Worm (Caenorhabditis elegans) whole organism, mixed stage, embryonic: ENCODE data around the gene col-92.

Experiments used
- M03D4.4 ChIP-seq: sonication (generic microtip); optimal IDR thresholded peaks from 2 replicates; lab custom pipeline; 2017; ENCODE audit warnings: mild to moderate bottlenecking, missing genetic modification characterization, missing compliant biosample characterization
- bed-3 ChIP-seq: fragments of 200-800 bp; sonication (Bioruptor generic); optimal IDR thresholded peaks from 3 replicates; lab custom pipeline; 2018; ENCODE audit warnings: mild to moderate bottlenecking, missing genetic modification characterization, moderate library complexity, missing compliant biosample characterization
- blmp-1 ChIP-seq: fragments of 150-350 bp; optimal IDR thresholded peaks from 2 replicates; lab custom pipeline; 2014; ENCODE audit warnings: missing biosample characterization, missing genetic modification characterization
- ceh-39 ChIP-seq: fragments of 150-350 bp; optimal IDR thresholded peaks from 2 replicates; lab custom pipeline; 2014; ENCODE audit warnings: missing biosample characterization, missing genetic modification characterization
- ceh-43 ChIP-seq: fragments of 200-800 bp; sonication (Bioruptor generic); optimal IDR thresholded peaks from 2 replicates; lab custom pipeline; 2018; ENCODE audit warnings: mild to moderate bottlenecking, missing genetic modification characterization, moderate library complexity, missing compliant biosample characterization
- ces-1 ChIP-seq: fragments of 150-350 bp; optimal IDR thresholded peaks from 2 replicates; lab custom pipeline; 2014; ENCODE audit warnings: missing biosample characterization, missing genetic modification reagents, missing genetic modification characterization
- drap-1 ChIP-seq: fragments of 200-800 bp; sonication (Bioruptor generic); optimal IDR thresholded peaks from 3 replicates; lab custom pipeline; 2018; ENCODE audit warnings: mild to moderate bottlenecking, missing genetic modification characterization, missing compliant biosample characterization
- elt-1 ChIP-seq: sonication (generic microtip); optimal IDR thresholded peaks from 2 replicates; lab custom pipeline; 2017; ENCODE audit warnings: missing genetic modification characterization, mild to moderate bottlenecking, missing compliant biosample characterization, antibody characterized with exemption, moderate library complexity, borderline replicate concordance; ENCODE audit not compliant: insufficient read depth
- elt-3 ChIP-seq: fragments of 150-350 bp; optimal IDR thresholded peaks from 2 replicates; lab custom pipeline; 2014; ENCODE audit warnings: missing biosample characterization, missing genetic modification characterization
- flh-1 ChIP-seq: fragments of 200-800 bp; sonication (Bioruptor generic); optimal IDR thresholded peaks from 2 replicates; lab custom pipeline; 2018; ENCODE audit warnings: mild to moderate bottlenecking, missing genetic modification characterization, moderate library complexity, missing compliant biosample characterization
- ham-2 ChIP-seq: fragments of 200-800 bp; sonication (Bioruptor generic); optimal IDR thresholded peaks from 2 replicates; lab custom pipeline; 2018; ENCODE audit warnings: mild to moderate bottlenecking, missing genetic modification characterization, missing compliant biosample characterization
- hlh-1 ChIP-seq: fragments of 150-350 bp; optimal IDR thresholded peaks from 2 replicates; lab custom pipeline; 2014; ENCODE audit warnings: missing biosample characterization, missing genetic modification reagents, missing genetic modification characterization
- lin-13 ChIP-seq: fragments of 150-350 bp; optimal IDR thresholded peaks from 2 replicates; lab custom pipeline; 2014; ENCODE audit warnings: missing biosample characterization, missing genetic modification characterization
- lsy-2 ChIP-seq: fragments of 150-350 bp; optimal IDR thresholded peaks from 2 replicates; lab custom pipeline; 2014; ENCODE audit warnings: missing biosample characterization, missing genetic modification characterization
- mab-5 ChIP-seq: fragments of 150-350 bp; optimal IDR thresholded peaks from 2 replicates; lab custom pipeline; 2014; ENCODE audit warnings: missing biosample characterization, missing genetic modification characterization
- mep-1 ChIP-seq: fragments of 150-350 bp; optimal IDR thresholded peaks from 2 replicates; lab custom pipeline; 2017; ENCODE audit warnings: missing biosample characterization, missing genetic modification reagents, missing genetic modification characterization, inconsistent platforms
- mls-2 ChIP-seq: sonication (generic microtip); optimal IDR thresholded peaks from 2 replicates; lab custom pipeline; 2016; ENCODE audit warnings: mild to moderate bottlenecking, missing genetic modification characterization, moderate library complexity, missing compliant biosample characterization
- nhr-12 ChIP-seq: fragments of 150-350 bp; optimal IDR thresholded peaks from 2 replicates; lab custom pipeline; 2014; ENCODE audit warnings: missing biosample characterization, missing genetic modification characterization
- nhr-2 ChIP-seq: fragments of 150-350 bp; optimal IDR thresholded peaks from 2 replicates; lab custom pipeline; 2014; ENCODE audit warnings: missing biosample characterization, missing genetic modification characterization
- nhr-237 ChIP-seq: fragments of 150-350 bp; optimal IDR thresholded peaks from 2 replicates; lab custom pipeline; 2014; ENCODE audit warnings: missing biosample characterization, missing genetic modification characterization
- nhr-28 ChIP-seq: fragments of 150-350 bp; optimal IDR thresholded peaks from 2 replicates; lab custom pipeline; 2014; ENCODE audit warnings: missing biosample characterization, missing genetic modification characterization
- nhr-76 ChIP-seq: sonication (generic microtip); optimal IDR thresholded peaks from 2 replicates; lab custom pipeline; 2017; ENCODE audit warnings: missing biosample characterization, missing genetic modification characterization
- pha-4 ChIP-seq: fragments of 150-350 bp; optimal IDR thresholded peaks from 2 replicates; lab custom pipeline; 2018; ENCODE audit warnings: missing biosample characterization, missing genetic modification reagents, missing genetic modification characterization
- sem-2 ChIP-seq: fragments of 200-800 bp; sonication (Bioruptor generic); optimal IDR thresholded peaks from 2 replicates; lab custom pipeline; 2018; ENCODE audit warnings: mild to moderate bottlenecking, missing genetic modification characterization, missing compliant biosample characterization
- snpc-4 ChIP-seq: fragments of 150-350 bp; optimal IDR thresholded peaks from 2 replicates; lab custom pipeline; 2014; ENCODE audit warnings: missing biosample characterization, missing genetic modification characterization
- tbx-8 ChIP-seq: fragments of 200-800 bp; sonication (Bioruptor generic); optimal IDR thresholded peaks from 2 replicates; lab custom pipeline; 2018; ENCODE audit warnings: mild to moderate bottlenecking, missing genetic modification characterization, moderate library complexity, missing compliant biosample characterization
- unc-120 ChIP-seq: sonication (generic microtip); optimal IDR thresholded peaks from 2 replicates; lab custom pipeline; 2017; ENCODE audit warnings: missing genetic modification characterization, missing compliant biosample characterization; ENCODE audit not compliant: poor library complexity, severe bottlenecking
- unc-39 ChIP-seq: fragments of 150-350 bp; optimal IDR thresholded peaks from 2 replicates; lab custom pipeline; 2014; ENCODE audit warnings: missing biosample characterization, missing genetic modification characterization
- unc-62 ChIP-seq: fragments of 150-350 bp; optimal IDR thresholded peaks from 2 replicates; lab custom pipeline; 2014; ENCODE audit warnings: missing biosample characterization, missing genetic modification reagents, missing genetic modification characterization
- zip-8 ChIP-seq: fragments of 150-350 bp; optimal IDR thresholded peaks from 2 replicates; lab custom pipeline; 2014; ENCODE audit warnings: missing biosample characterization, missing genetic modification characterization
- ztf-11 ChIP-seq: fragments of 150-350 bp; optimal IDR thresholded peaks from 2 replicates; lab custom pipeline; 2014; ENCODE audit warnings: missing biosample characterization, missing genetic modification characterization

Gene col-92

DNA sequence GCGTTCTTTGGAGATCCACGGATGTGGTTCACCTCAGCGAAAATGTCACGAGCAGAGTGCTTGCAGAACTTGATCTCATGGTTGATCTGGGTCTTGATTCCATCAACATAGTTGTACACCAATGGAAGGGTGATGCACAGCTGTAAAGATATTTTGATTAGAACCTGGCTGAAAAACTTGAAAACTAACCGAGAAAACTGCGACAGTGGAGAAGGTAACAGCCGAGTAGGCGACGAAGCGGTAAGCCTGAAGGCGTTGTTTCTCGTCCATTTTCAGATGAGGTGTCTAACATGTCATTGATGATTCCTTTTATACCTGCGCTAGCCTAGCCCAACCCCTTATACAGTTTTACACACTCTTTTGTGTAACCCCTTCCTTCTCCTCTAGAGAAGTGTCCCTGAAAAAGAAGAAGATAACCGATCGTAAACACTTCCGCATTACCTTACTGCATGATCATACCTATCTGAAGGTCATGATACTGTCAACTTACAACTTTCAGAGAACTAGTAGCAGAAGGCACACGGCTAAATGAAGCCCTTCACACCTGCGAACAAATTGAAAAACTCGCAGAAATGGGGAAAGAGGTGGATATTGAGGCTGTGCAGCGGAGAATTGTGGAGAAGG, 4.6 kb upstream of the col-92 start, which contains the start of gene col-94:
Gene col-94, minus strand, starts transcription at position 313 of the 624 bp plus-strand sequence.
- TF ChIP-seq mep-1 (tag; lab: Kevin White, UChicago) (no peak), nhr-12 (tag; lab: Kevin White, UChicago) (no peak), snpc-4 (tag; lab: Kevin White, UChicago) (no peak), ces-1 (no peak), sem-2 (GFP tag; lab: Kevin White, UChicago) (no peak), elt-3 (no peak), ztf-11 (no peak), mab-5 (tag; lab: Kevin White, UChicago) (no peak), drap-1 (GFP tag; lab: Kevin White, UChicago) (no peak), ham-2 (GFP tag; lab: Kevin White, UChicago) (no peak), unc-120 (no peak), nhr-28 (tag; lab: Kevin White, UChicago) (no peak), mls-2 (no peak), ceh-39 (tag; lab: Kevin White, UChicago) (no peak), flh-1 (GFP tag; lab: Kevin White, UChicago) (no peak), unc-62 (GFP tag; lab: Kevin White, UChicago) (no peak), hlh-1 (tag; lab: Kevin White, UChicago) (no peak), nhr-237 (tag; lab: Kevin White, UChicago) (no peak), nhr-2 (tag; lab: Kevin White, UChicago) (no peak), elt-1 (tag; lab: Kevin White, UChicago) (no peak)

DNA sequence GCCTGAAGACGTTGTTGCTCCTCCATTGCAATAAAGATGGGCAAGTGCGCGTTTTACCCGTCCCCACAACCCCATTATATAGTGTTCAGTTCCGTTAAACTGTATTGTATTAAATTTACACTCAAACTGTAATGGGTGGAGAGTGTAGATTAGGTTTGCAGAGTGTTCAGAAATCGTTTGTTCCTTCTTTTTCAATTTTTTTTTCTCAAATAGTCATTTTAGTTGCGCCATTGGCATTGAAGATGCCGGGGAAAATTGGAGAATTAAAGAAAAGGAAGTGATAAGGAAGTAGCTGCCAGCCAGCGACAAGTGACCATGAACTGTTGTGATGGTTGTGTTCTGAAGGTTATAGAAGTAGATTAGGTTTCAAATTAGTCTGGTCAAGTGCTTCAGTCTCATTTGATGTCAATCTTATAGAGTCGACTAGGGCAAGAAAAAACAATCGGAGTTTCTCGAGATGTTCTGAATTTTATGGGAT, 2.5 kb upstream of the col-92 start, which contains the start of gene col-93:
Gene col-93, minus strand, starts transcription at position 51 of the 478 bp plus-strand sequence.
- no peak for TF ChIP-seq zip-8 (tag; lab: Kevin White, UChicago)
- no peak for TF ChIP-seq mab-5 (tag; lab: Kevin White, UChicago)
- no peak for TF ChIP-seq ceh-43 (GFP tag; lab: Kevin White, UChicago)
- no peak for TF ChIP-seq blmp-1 (tag; lab: Kevin White, UChicago)
- no peak for TF ChIP-seq bed-3

- TF ChIP-seq ceh-43 (GFP tag; lab: Kevin White, UChicago) (no peak), lsy-2 (no peak), unc-62 (GFP tag; lab: Kevin White, UChicago) (no peak), elt-3 (no peak)
Measured at ce11 chrIII:10981555-10981954, 1.5 kb downstream of the col-92 start.

ce11 chrIII:10976580-10976979, 6.5 kb downstream of the col-92 start:
- TF ChIP-seq lsy-2 (no peak), nhr-237 (tag; lab: Kevin White, UChicago) (no peak), nhr-76 (tag; lab: Kevin White, UChicago) (no peak), ceh-39 (tag; lab: Kevin White, UChicago) (no peak), tbx-8 (GFP tag; lab: Kevin White, UChicago) (no peak)

DNA sequence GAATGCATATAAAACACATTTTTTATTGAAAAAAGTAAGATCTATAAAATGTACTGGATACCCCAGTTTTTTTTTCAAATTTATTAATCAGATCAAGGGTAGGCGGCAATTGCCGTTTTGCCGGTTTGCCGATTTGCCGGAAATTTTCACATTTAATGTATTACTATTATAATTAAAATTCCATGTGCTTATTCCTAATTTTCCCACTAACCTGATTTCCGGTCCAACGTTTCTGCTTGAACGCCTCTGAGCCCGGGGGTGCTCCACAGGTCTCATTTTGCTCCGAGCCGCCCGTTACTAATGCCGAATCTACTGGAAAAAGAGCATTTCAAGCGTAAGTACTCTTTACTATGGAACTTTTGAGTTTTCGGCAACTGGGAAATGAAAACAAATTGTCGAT, 13.4 kb downstream of the col-92 start, which contains the start of gene dhc-4:
Gene dhc-4, plus strand, starts transcription at position 301 of the 400 bp plus-strand sequence.
- TF ChIP-seq pha-4 (no peak), zip-8 (tag; lab: Kevin White, UChicago) (no peak), M03D4.4 (tag; lab: Kevin White, UChicago) (no peak), lin-13 (no peak), unc-39 (tag; lab: Kevin White, UChicago) (no peak), nhr-237 (tag; lab: Kevin White, UChicago) (no peak), snpc-4 (tag; lab: Kevin White, UChicago) (no peak), mep-1 (tag; lab: Kevin White, UChicago) (no peak)
- TF ChIP-seq, all 35 proteins: peak for 0
